Worm (Caenorhabditis elegans): ENCODE results near the gene R01E6.2.

- TF ChIP-seq ceh-13 (GFP tag; optimal IDR thresholded peaks at IDR 0.05) (no peak), F13C5.2 (tag; optimal IDR thresholded peaks at IDR 0.05) (no peak), hmg-4 (GFP tag; optimal IDR thresholded peaks at IDR 0.05) (no peak), hmbx-1 (tag; optimal IDR thresholded peaks at IDR 0.05) (no peak), flt-1 (GFP tag; IDR thresholded peaks at IDR 0.05) (no peak), ama-1 (optimal IDR thresholded peaks at IDR 0.05) (no peak), tbx-11 (GFP tag; IDR thresholded peaks at IDR 0.05) (no peak)
Measured at ce11 chrX:13610040-13610439, 43.7 kb upstream of the R01E6.2 start.

Measured in whole organism, early embryonic.